Worm (Caenorhabditis elegans) whole organism, mixed stage, embryonic: ENCODE measurements around the gene ugt-52.

ENCODE experiments used
- M03D4.4 ChIP-seq: sonication (generic microtip); optimal IDR thresholded peaks from 2 replicates; lab custom pipeline; 2017; ENCODE audit warnings: mild to moderate bottlenecking, missing genetic modification characterization, missing compliant biosample characterization
- bed-3 ChIP-seq: fragments of 200-800 bp; sonication (Bioruptor generic); optimal IDR thresholded peaks from 3 replicates; lab custom pipeline; 2018; ENCODE audit warnings: mild to moderate bottlenecking, missing genetic modification characterization, moderate library complexity, missing compliant biosample characterization
- blmp-1 ChIP-seq: fragments of 150-350 bp; optimal IDR thresholded peaks from 2 replicates; lab custom pipeline; 2014; ENCODE audit warnings: missing biosample characterization, missing genetic modification characterization
- ceh-39 ChIP-seq: fragments of 150-350 bp; optimal IDR thresholded peaks from 2 replicates; lab custom pipeline; 2014; ENCODE audit warnings: missing biosample characterization, missing genetic modification characterization
- ceh-43 ChIP-seq: fragments of 200-800 bp; sonication (Bioruptor generic); optimal IDR thresholded peaks from 2 replicates; lab custom pipeline; 2018; ENCODE audit warnings: mild to moderate bottlenecking, missing genetic modification characterization, moderate library complexity, missing compliant biosample characterization
- ceh-83 ChIP-seq: fragments of 200-800 bp; sonication (Bioruptor generic); optimal IDR thresholded peaks from 2 replicates; lab custom pipeline; 2018; ENCODE audit warnings: mild to moderate bottlenecking, missing genetic modification characterization, missing compliant biosample characterization
- ces-1 ChIP-seq: fragments of 150-350 bp; optimal IDR thresholded peaks from 2 replicates; lab custom pipeline; 2014; ENCODE audit warnings: missing biosample characterization, missing genetic modification reagents, missing genetic modification characterization
- cnd-1 ChIP-seq: fragments of 200-800 bp; sonication (Bioruptor generic); optimal IDR thresholded peaks from 2 replicates; lab custom pipeline; 2018; ENCODE audit warnings: mild to moderate bottlenecking, missing genetic modification characterization, missing compliant biosample characterization
- drap-1 ChIP-seq: fragments of 200-800 bp; sonication (Bioruptor generic); optimal IDR thresholded peaks from 3 replicates; lab custom pipeline; 2018; ENCODE audit warnings: mild to moderate bottlenecking, missing genetic modification characterization, missing compliant biosample characterization
- elt-1 ChIP-seq: sonication (generic microtip); optimal IDR thresholded peaks from 2 replicates; lab custom pipeline; 2017; ENCODE audit warnings: missing genetic modification characterization, mild to moderate bottlenecking, missing compliant biosample characterization, antibody characterized with exemption, moderate library complexity, borderline replicate concordance; ENCODE audit not compliant: insufficient read depth
- elt-3 ChIP-seq: fragments of 150-350 bp; optimal IDR thresholded peaks from 2 replicates; lab custom pipeline; 2014; ENCODE audit warnings: missing biosample characterization, missing genetic modification characterization
- flh-1 ChIP-seq: fragments of 200-800 bp; sonication (Bioruptor generic); optimal IDR thresholded peaks from 2 replicates; lab custom pipeline; 2018; ENCODE audit warnings: mild to moderate bottlenecking, missing genetic modification characterization, moderate library complexity, missing compliant biosample characterization
- ham-2 ChIP-seq: fragments of 200-800 bp; sonication (Bioruptor generic); optimal IDR thresholded peaks from 2 replicates; lab custom pipeline; 2018; ENCODE audit warnings: mild to moderate bottlenecking, missing genetic modification characterization, missing compliant biosample characterization
- hlh-1 ChIP-seq: fragments of 150-350 bp; optimal IDR thresholded peaks from 2 replicates; lab custom pipeline; 2014; ENCODE audit warnings: missing biosample characterization, missing genetic modification reagents, missing genetic modification characterization
- lin-13 ChIP-seq: fragments of 150-350 bp; optimal IDR thresholded peaks from 2 replicates; lab custom pipeline; 2014; ENCODE audit warnings: missing biosample characterization, missing genetic modification characterization
- lsy-2 ChIP-seq: fragments of 150-350 bp; optimal IDR thresholded peaks from 2 replicates; lab custom pipeline; 2014; ENCODE audit warnings: missing biosample characterization, missing genetic modification characterization
- mab-5 ChIP-seq: fragments of 150-350 bp; optimal IDR thresholded peaks from 2 replicates; lab custom pipeline; 2014; ENCODE audit warnings: missing biosample characterization, missing genetic modification characterization
- mep-1 ChIP-seq: fragments of 150-350 bp; optimal IDR thresholded peaks from 2 replicates; lab custom pipeline; 2017; ENCODE audit warnings: missing biosample characterization, missing genetic modification reagents, missing genetic modification characterization, inconsistent platforms
- mls-2 ChIP-seq: sonication (generic microtip); optimal IDR thresholded peaks from 2 replicates; lab custom pipeline; 2016; ENCODE audit warnings: mild to moderate bottlenecking, missing genetic modification characterization, moderate library complexity, missing compliant biosample characterization
- nhr-12 ChIP-seq: fragments of 150-350 bp; optimal IDR thresholded peaks from 2 replicates; lab custom pipeline; 2014; ENCODE audit warnings: missing biosample characterization, missing genetic modification characterization
- nhr-2 ChIP-seq: fragments of 150-350 bp; optimal IDR thresholded peaks from 2 replicates; lab custom pipeline; 2014; ENCODE audit warnings: missing biosample characterization, missing genetic modification characterization
- nhr-237 ChIP-seq: fragments of 150-350 bp; optimal IDR thresholded peaks from 2 replicates; lab custom pipeline; 2014; ENCODE audit warnings: missing biosample characterization, missing genetic modification characterization
- nhr-28 ChIP-seq: fragments of 150-350 bp; optimal IDR thresholded peaks from 2 replicates; lab custom pipeline; 2014; ENCODE audit warnings: missing biosample characterization, missing genetic modification characterization
- nhr-76 ChIP-seq: sonication (generic microtip); optimal IDR thresholded peaks from 2 replicates; lab custom pipeline; 2017; ENCODE audit warnings: missing biosample characterization, missing genetic modification characterization
- pha-4 ChIP-seq: fragments of 150-350 bp; optimal IDR thresholded peaks from 2 replicates; lab custom pipeline; 2018; ENCODE audit warnings: missing biosample characterization, missing genetic modification reagents, missing genetic modification characterization
- sem-2 ChIP-seq: fragments of 200-800 bp; sonication (Bioruptor generic); optimal IDR thresholded peaks from 2 replicates; lab custom pipeline; 2018; ENCODE audit warnings: mild to moderate bottlenecking, missing genetic modification characterization, missing compliant biosample characterization
- snpc-4 ChIP-seq: fragments of 150-350 bp; optimal IDR thresholded peaks from 2 replicates; lab custom pipeline; 2014; ENCODE audit warnings: missing biosample characterization, missing genetic modification characterization
- sptf-1 ChIP-seq: sonication (generic microtip); optimal IDR thresholded peaks from 2 replicates; lab custom pipeline; 2017; ENCODE audit warnings: mild to moderate bottlenecking, missing genetic modification characterization, moderate library complexity, missing compliant biosample characterization
- tbx-8 ChIP-seq: fragments of 200-800 bp; sonication (Bioruptor generic); optimal IDR thresholded peaks from 2 replicates; lab custom pipeline; 2018; ENCODE audit warnings: mild to moderate bottlenecking, missing genetic modification characterization, moderate library complexity, missing compliant biosample characterization
- unc-120 ChIP-seq: sonication (generic microtip); optimal IDR thresholded peaks from 2 replicates; lab custom pipeline; 2017; ENCODE audit warnings: missing genetic modification characterization, missing compliant biosample characterization; ENCODE audit not compliant: poor library complexity, severe bottlenecking
- unc-39 ChIP-seq: fragments of 150-350 bp; optimal IDR thresholded peaks from 2 replicates; lab custom pipeline; 2014; ENCODE audit warnings: missing biosample characterization, missing genetic modification characterization
- unc-62 ChIP-seq: fragments of 150-350 bp; optimal IDR thresholded peaks from 2 replicates; lab custom pipeline; 2014; ENCODE audit warnings: missing biosample characterization, missing genetic modification reagents, missing genetic modification characterization
- zip-8 ChIP-seq: fragments of 150-350 bp; optimal IDR thresholded peaks from 2 replicates; lab custom pipeline; 2014; ENCODE audit warnings: missing biosample characterization, missing genetic modification characterization
- ztf-11 ChIP-seq: fragments of 150-350 bp; optimal IDR thresholded peaks from 2 replicates; lab custom pipeline; 2014; ENCODE audit warnings: missing biosample characterization, missing genetic modification characterization

The ugt-52 gene

ce11 chrIV:801162-801561, 22.6 kb downstream of the ugt-52 start:
- TF ChIP-seq zip-8 (tag; lab: Kevin White, UChicago) = no peak
- TF ChIP-seq lsy-2 (tag; lab: Kevin White, UChicago) = no peak
- no peak for TF ChIP-seq nhr-28 (tag; lab: Kevin White, UChicago)
- TF ChIP-seq snpc-4 (tag; lab: Kevin White, UChicago) = no peak
- no peak for TF ChIP-seq ztf-11
- TF ChIP-seq nhr-76 (tag; lab: Kevin White, UChicago) = no peak
- TF ChIP-seq unc-120 (tag; lab: Kevin White, UChicago) = no peak
- TF ChIP-seq ham-2 (GFP tag; lab: Kevin White, UChicago) = no peak
- TF ChIP-seq sem-2 (GFP tag; lab: Kevin White, UChicago) = no peak
- TF ChIP-seq sptf-1 (tag; lab: Kevin White, UChicago) = no peak
- TF ChIP-seq ceh-83 (GFP tag; lab: Kevin White, UChicago) = no peak
- no peak for TF ChIP-seq mab-5
- no peak for TF ChIP-seq mls-2 (tag; lab: Kevin White, UChicago)
- no peak for TF ChIP-seq nhr-237 (tag; lab: Kevin White, UChicago)
- TF ChIP-seq unc-39 (tag; lab: Kevin White, UChicago) = no peak
- no peak for TF ChIP-seq elt-3

- TF ChIP-seq ceh-83 (GFP tag; lab: Kevin White, UChicago) = no peak
- TF ChIP-seq nhr-237 (tag; lab: Kevin White, UChicago) = no peak
- TF ChIP-seq mab-5 = no peak
- no peak for TF ChIP-seq ces-1 (GFP tag; lab: Kevin White, UChicago)
- no peak for TF ChIP-seq nhr-12 (tag; lab: Kevin White, UChicago)
- no peak for TF ChIP-seq elt-3
- no peak for TF ChIP-seq sptf-1 (tag; lab: Kevin White, UChicago)
- no peak for TF ChIP-seq ceh-43 (GFP tag; lab: Kevin White, UChicago)
- TF ChIP-seq nhr-28 (tag; lab: Kevin White, UChicago) = no peak
- TF ChIP-seq nhr-76 (tag; lab: Kevin White, UChicago) = no peak
- TF ChIP-seq snpc-4 (tag; lab: Kevin White, UChicago) = no peak
Observed at ce11 chrIV:804802-805201, 26.2 kb downstream of the ugt-52 start, which contains the start of gene Y55F3BL.4. Gene Y55F3BL.4, plus strand, starts transcription at chrIV:805102.

ce11 chrIV:805693-806092, 27.1 kb downstream of the ugt-52 start:
- TF ChIP-seq blmp-1 (tag; lab: Kevin White, UChicago) (no peak), snpc-4 (tag; lab: Kevin White, UChicago) (no peak), unc-120 (tag; lab: Kevin White, UChicago) (no peak), cnd-1 (no peak), lin-13 (tag; lab: Kevin White, UChicago) (no peak), flh-1 (no peak), hlh-1 (no peak), nhr-28 (tag; lab: Kevin White, UChicago) (no peak)
- TF ChIP-seq, all 35 proteins: peak for 0

ce11 chrIV:807027-807516, 28.5 kb downstream of the ugt-52 start, which contains the start of gene Y55F3BL.6:
Gene Y55F3BL.6, minus strand, starts transcription at chrIV:807077.
- TF ChIP-seq M03D4.4 (no peak), drap-1 (GFP tag; lab: Kevin White, UChicago) (no peak), unc-62 (GFP tag; lab: Kevin White, UChicago) (no peak), pha-4 (no peak), nhr-2 (tag; lab: Kevin White, UChicago) (no peak), zip-8 (tag; lab: Kevin White, UChicago) (no peak), ceh-39 (tag; lab: Kevin White, UChicago) (no peak), mep-1 (tag; lab: Kevin White, UChicago) (no peak), unc-39 (tag; lab: Kevin White, UChicago) (no peak), nhr-12 (tag; lab: Kevin White, UChicago) (no peak), ceh-83 (GFP tag; lab: Kevin White, UChicago) (no peak), sptf-1 (tag; lab: Kevin White, UChicago) (no peak), tbx-8 (no peak), nhr-28 (tag; lab: Kevin White, UChicago) (no peak)

ce11 chrIV:817879-818278, 39.3 kb downstream of the ugt-52 start:
- no peak for TF ChIP-seq bed-3 (GFP tag; lab: Kevin White, UChicago)
- TF ChIP-seq elt-3 = no peak
- no peak for TF ChIP-seq nhr-12 (tag; lab: Kevin White, UChicago)
- no peak for TF ChIP-seq ceh-83 (GFP tag; lab: Kevin White, UChicago)
- no peak for TF ChIP-seq ceh-43 (GFP tag; lab: Kevin White, UChicago)
- TF ChIP-seq cnd-1 = no peak
- TF ChIP-seq sptf-1 (tag; lab: Kevin White, UChicago) = no peak
- TF ChIP-seq nhr-76 (tag; lab: Kevin White, UChicago) = no peak
- TF ChIP-seq elt-1 (tag; lab: Kevin White, UChicago) = no peak
- no peak for TF ChIP-seq unc-39 (tag; lab: Kevin White, UChicago)
- no peak for TF ChIP-seq flh-1
